Fruit fly (Drosophila melanogaster) whole organism, embryonic: ENCODE measurements around the gene CG12347.

Experiments
- Adf1 ChIP-seq: fragments of 200-800 bp; sonication (Bioruptor generic); IDR thresholded peaks from 2 replicates; pipeline ENCODE4 v1.3.6; 2022; ENCODE audit warnings: missing biosample characterization, missing genetic modification characterization
- CG1024 ChIP-seq: fragments of 200-800 bp; sonication (Bioruptor generic); IDR thresholded peaks from 2 replicates; pipeline ENCODE4 v1.3.6; 2022; ENCODE audit warnings: missing biosample characterization, missing genetic modification characterization
- CG10274 ChIP-seq: fragments of 200-800 bp; sonication (Bioruptor generic); optimal IDR thresholded peaks from 3 replicates; lab custom pipeline; 2017; ENCODE audit warnings: missing biosample characterization, mild to moderate bottlenecking, missing genetic modification characterization
- CG11504 ChIP-seq: fragments of 200-800 bp; sonication (Bioruptor generic); optimal IDR thresholded peaks from 3 replicates; lab custom pipeline; 2019; ENCODE audit warnings: missing biosample characterization, mild to moderate bottlenecking, missing genetic modification characterization, moderate library complexity
- CG17328 ChIP-seq: fragments of 200-800 bp; sonication (Bioruptor generic); IDR thresholded peaks from 2 replicates; pipeline ENCODE4 v1.3.6; 2022; ENCODE audit warnings: missing biosample characterization, missing genetic modification characterization
- CG17385 ChIP-seq: fragments of 200-800 bp; sonication (Bioruptor generic); optimal IDR thresholded peaks from 3 replicates; lab custom pipeline; 2018; ENCODE audit warnings: missing biosample characterization, mild to moderate bottlenecking, missing genetic modification characterization
- CG18011 ChIP-seq: fragments of 200-800 bp; sonication (Bioruptor generic); optimal IDR thresholded peaks from 2 replicates; lab custom pipeline; 2017; ENCODE audit warnings: missing biosample characterization, missing genetic modification characterization, mild to moderate bottlenecking, moderate library complexity, missing genotype
- CG18262 ChIP-seq: fragments of 200-800 bp; optimal IDR thresholded peaks from 3 replicates; lab custom pipeline; 2019; ENCODE audit warnings: missing biosample characterization, mild to moderate bottlenecking, missing genetic modification characterization, moderate library complexity
- CG2129 ChIP-seq: fragments of 200-800 bp; sonication (Bioruptor generic); IDR thresholded peaks from 2 replicates; pipeline ENCODE4 v1.3.6; 2022; ENCODE audit warnings: missing biosample characterization, missing genetic modification characterization; ENCODE audit not compliant: partially characterized antibody
- CG31388 ChIP-seq: fragments of 200-800 bp; sonication (Bioruptor generic); optimal IDR thresholded peaks from 2 replicates; lab custom pipeline; 2016; ENCODE audit warnings: missing biosample characterization, missing genetic modification characterization
- CG33213 ChIP-seq: fragments of 200-800 bp; sonication (Bioruptor generic); optimal IDR thresholded peaks from 3 replicates; lab custom pipeline; 2016; ENCODE audit warnings: missing biosample characterization, missing genetic modification characterization
- CG3407 ChIP-seq: fragments of 200-800 bp; sonication (Bioruptor generic); optimal IDR thresholded peaks from 2 replicates; lab custom pipeline; 2018; ENCODE audit warnings: missing biosample characterization, mild to moderate bottlenecking, missing genetic modification characterization
- CG43689 ChIP-seq: fragments of 200-800 bp; sonication (Bioruptor generic); IDR thresholded peaks from 2 replicates; pipeline ENCODE4 v1.3.6; 2022; ENCODE audit warnings: missing biosample characterization, missing genetic modification characterization
- CG4617 ChIP-seq: fragments of 200-800 bp; sonication (Bioruptor generic); optimal IDR thresholded peaks from 3 replicates; lab custom pipeline; 2016; ENCODE audit warnings: missing biosample characterization, missing genetic modification characterization, borderline replicate concordance
- CG4854 ChIP-seq: fragments of 200-800 bp; sonication (Bioruptor generic); optimal IDR thresholded peaks from 2 replicates; lab custom pipeline; 2016; ENCODE audit warnings: missing biosample characterization, missing genetic modification characterization, inconsistent platforms
- CG6254 ChIP-seq: fragments of 200-800 bp; sonication (Bioruptor generic); optimal IDR thresholded peaks from 3 replicates; lab custom pipeline; 2017; ENCODE audit warnings: mild to moderate bottlenecking, missing biosample characterization, missing genetic modification reagents, missing genetic modification characterization
- CG8089 ChIP-seq: fragments of 200-800 bp; sonication (Bioruptor generic); optimal IDR thresholded peaks from 3 replicates; lab custom pipeline; 2016; ENCODE audit warnings: missing biosample characterization, missing genetic modification characterization
- CG8281 ChIP-seq: fragments of 200-800 bp; sonication (Bioruptor generic); optimal IDR thresholded peaks from 2 replicates; lab custom pipeline; 2018; ENCODE audit warnings: missing biosample characterization, mild to moderate bottlenecking, missing genetic modification characterization, moderate library complexity
- Deaf1 ChIP-seq: fragments of 200-800 bp; optimal IDR thresholded peaks from 3 replicates; lab custom pipeline; 2019; ENCODE audit warnings: missing biosample characterization, mild to moderate bottlenecking, missing genetic modification characterization, moderate library complexity
- Dfd ChIP-seq, 2 experiments: fragments of >200 bp; optimal IDR thresholded peaks; 2 replicates each; lab custom pipeline; 2017; ENCODE audit warnings: missing biosample characterization in 2 of 2, missing genetic modification characterization in 2 of 2
- Doc2 ChIP-seq: fragments of 200-800 bp; sonication (Bioruptor generic); IDR thresholded peaks from 2 replicates; pipeline ENCODE4 v1.3.6; 2022; ENCODE audit warnings: missing biosample characterization, missing genetic modification characterization
- Drgx ChIP-seq: fragments of 200-800 bp; sonication (Bioruptor generic); IDR thresholded peaks from 2 replicates; pipeline ENCODE4 v1.3.6; 2022; ENCODE audit warnings: missing biosample characterization, missing genetic modification characterization
- Ets65A ChIP-seq: fragments of 200-800 bp; sonication (Bioruptor generic); peaks from one replicate; lab custom pipeline; 2016; ENCODE audit warnings: missing biosample characterization, missing genetic modification characterization
- H2.0 ChIP-seq: fragments of 200-800 bp; sonication (Bioruptor generic); IDR thresholded peaks from 2 replicates; pipeline ENCODE4 v1.3.6; 2022; ENCODE audit warnings: missing biosample characterization, missing genetic modification characterization
- Hr39 ChIP-seq: fragments of >200 bp; optimal IDR thresholded peaks from 2 replicates; lab custom pipeline; 2017
- MTF-1 ChIP-seq: fragments of 200-800 bp; sonication (Bioruptor generic); optimal IDR thresholded peaks from 2 replicates; lab custom pipeline; 2018; ENCODE audit warnings: missing biosample characterization, mild to moderate bottlenecking, missing genetic modification characterization, borderline replicate concordance
- Optix ChIP-seq: fragments of 200-800 bp; sonication (Bioruptor generic); IDR thresholded peaks from 3 replicates; pipeline ENCODE4 v1.3.6; 2022; ENCODE audit warnings: missing biosample characterization, missing genetic modification characterization
- Poxn ChIP-seq: fragments of 200-800 bp; sonication (Bioruptor generic); IDR thresholded peaks from 2 replicates; pipeline ENCODE4 v1.3.6; 2022; ENCODE audit warnings: missing biosample characterization, missing genetic modification characterization
- Ptx1 ChIP-seq: fragments of 200-800 bp; sonication (Bioruptor generic); IDR thresholded peaks from 2 replicates; pipeline ENCODE4 v1.3.6; 2022; ENCODE audit warnings: missing biosample characterization, missing genetic modification characterization
- Rfx ChIP-seq: fragments of 200-800 bp; sonication (Bioruptor generic); IDR thresholded peaks from 2 replicates; pipeline ENCODE4 v1.3.6; 2022; ENCODE audit warnings: missing biosample characterization, missing genetic modification characterization
- Side ChIP-seq: fragments of 200-800 bp; sonication (Bioruptor generic); optimal IDR thresholded peaks from 2 replicates; lab custom pipeline; 2016; ENCODE audit warnings: missing biosample characterization, missing genetic modification characterization
- Sin3A ChIP-seq: fragments of >200 bp; optimal IDR thresholded peaks from 2 replicates; lab custom pipeline; 2018
- Trl ChIP-seq, 3 experiments: fragments of >200 bp in 2 of 3; fragments of 200-800 bp in 1 of 3; sonication (Bioruptor generic) in 1 of 3; optimal IDR thresholded peaks; 2 replicates in 1 of 3; 3 replicates in 2 of 3; lab custom pipeline; 2016 to 2017; ENCODE audit warnings: missing biosample characterization in 1 of 3, missing genetic modification characterization in 1 of 3
- ab ChIP-seq: fragments of 200-800 bp; sonication (Bioruptor generic); optimal IDR thresholded peaks from 2 replicates; lab custom pipeline; 2016; ENCODE audit warnings: missing biosample characterization, missing genetic modification characterization
- ara ChIP-seq: fragments of 200-800 bp; sonication (Bioruptor generic); IDR thresholded peaks from 2 replicates; pipeline ENCODE4 v1.3.6; 2022; ENCODE audit warnings: missing biosample characterization, missing genetic modification characterization
- bcd ChIP-seq: fragments of 200-800 bp; sonication (Bioruptor generic); optimal IDR thresholded peaks from 2 replicates; lab custom pipeline; 2017; ENCODE audit warnings: missing biosample characterization, mild to moderate bottlenecking, missing genetic modification characterization
- cas ChIP-seq: fragments of 200-800 bp; sonication (Bioruptor generic); IDR thresholded peaks from 2 replicates; pipeline ENCODE4 v1.3.6; 2022; ENCODE audit warnings: missing biosample characterization, missing genetic modification characterization
- caup ChIP-seq: fragments of 200-800 bp; sonication (Bioruptor generic); optimal IDR thresholded peaks from 3 replicates; lab custom pipeline; 2017; ENCODE audit warnings: missing biosample characterization, mild to moderate bottlenecking, missing genetic modification characterization, moderate library complexity; ENCODE audit not compliant: severe bottlenecking
- disco-r ChIP-seq: fragments of 200-800 bp; sonication (Bioruptor generic); optimal IDR thresholded peaks from 2 replicates; lab custom pipeline; 2016; ENCODE audit warnings: missing biosample characterization, missing genetic modification characterization
- dmrt11E ChIP-seq: fragments of 200-800 bp; sonication (Bioruptor generic); optimal IDR thresholded peaks from 3 replicates; lab custom pipeline; 2018; ENCODE audit warnings: missing biosample characterization, mild to moderate bottlenecking, missing genetic modification characterization, moderate library complexity
- ham ChIP-seq: fragments of 200-800 bp; sonication (Bioruptor generic); IDR thresholded peaks from 2 replicates; pipeline ENCODE4 v1.3.6; 2022; ENCODE audit warnings: missing biosample characterization, missing genetic modification characterization
- inv ChIP-seq: fragments of 200-800 bp; sonication (Bioruptor generic); IDR thresholded peaks from 2 replicates; pipeline ENCODE4 v1.3.6; 2022; ENCODE audit warnings: missing biosample characterization, missing genetic modification characterization; ENCODE audit not compliant: partially characterized antibody
- nmo ChIP-seq: fragments of 200-800 bp; sonication (Bioruptor generic); optimal IDR thresholded peaks from 2 replicates; lab custom pipeline; 2018; ENCODE audit warnings: missing biosample characterization, mild to moderate bottlenecking, missing genetic modification characterization, moderate library complexity
- pita ChIP-seq: fragments of 200-800 bp; sonication (Bioruptor generic); optimal IDR thresholded peaks from 2 replicates; lab custom pipeline; 2017; ENCODE audit warnings: missing biosample characterization, mild to moderate bottlenecking, missing genetic modification characterization
- pnt ChIP-seq: fragments of 200-800 bp; sonication (Bioruptor generic); optimal IDR thresholded peaks from 3 replicates; lab custom pipeline; 2016; ENCODE audit warnings: missing biosample characterization, missing genetic modification characterization
- pum ChIP-seq: fragments of 200-800 bp; sonication (Bioruptor generic); optimal IDR thresholded peaks from 2 replicates; lab custom pipeline; 2016; ENCODE audit warnings: missing biosample characterization, missing genetic modification characterization
- run ChIP-seq: fragments of 200-800 bp; sonication (Bioruptor generic); optimal IDR thresholded peaks from 3 replicates; lab custom pipeline; 2018; ENCODE audit warnings: missing biosample characterization, mild to moderate bottlenecking, missing genetic modification characterization
- sens-2 ChIP-seq: fragments of 200-800 bp; sonication (Bioruptor generic); IDR thresholded peaks from 2 replicates; pipeline ENCODE4 v1.3.6; 2022; ENCODE audit warnings: missing biosample characterization, missing genetic modification characterization
- sim ChIP-seq: fragments of 200-800 bp; sonication (Bioruptor generic); IDR thresholded peaks from 2 replicates; pipeline ENCODE4 v1.3.6; 2022; ENCODE audit warnings: missing biosample characterization, missing genetic modification characterization
- sima ChIP-seq: fragments of 200-800 bp; sonication (Bioruptor generic); optimal IDR thresholded peaks from 2 replicates; lab custom pipeline; 2016; ENCODE audit warnings: missing biosample characterization, missing genetic modification characterization
- ttk ChIP-seq: fragments of 200-800 bp; sonication (Bioruptor generic); IDR thresholded peaks from 2 replicates; pipeline ENCODE4 v2.1.2; 2022; ENCODE audit warnings: missing biosample characterization, missing genetic modification characterization
- twi ChIP-seq: fragments of 200-800 bp; optimal IDR thresholded peaks from 2 replicates; lab custom pipeline; 2019; ENCODE audit warnings: missing biosample characterization, mild to moderate bottlenecking, missing genetic modification characterization, moderate library complexity
- vvl ChIP-seq: fragments of 200-800 bp; sonication (Bioruptor generic); IDR thresholded peaks from 2 replicates; pipeline ENCODE4 v1.3.6; 2022; ENCODE audit warnings: missing biosample characterization, missing genetic modification characterization

The CG12347 gene

dm6 chr3R:17955737-17956136 is 49.5 kb downstream of the CG12347 start (continued):
- peak; percentile 65 for TF ChIP-seq Ptx1 (GFP tag; lab: Robert Waterston, UW)
- TF ChIP-seq run (tag; lab: Kevin White, UChicago), result no peak
- no peak for TF ChIP-seq pnt (GFP tag; lab: Kevin White, UChicago)
- peak; percentile 52 for TF ChIP-seq dmrt11E (tag; lab: Kevin White, UChicago)
- peak; percentile 43 for TF ChIP-seq caup (GFP tag; lab: Kevin White, UChicago)
- no peak for TF ChIP-seq Side (GFP tag; lab: Kevin White, UChicago)
- peak; percentile 43 for TF ChIP-seq CG18262 (tag; lab: Kevin White, UChicago)
- peak; percentile 70 for TF ChIP-seq CG11504
- no peak for TF ChIP-seq CG4617
- TF ChIP-seq twi (tag; lab: Kevin White, UChicago), result no peak
- TF ChIP-seq Poxn (GFP tag; lab: Robert Waterston, UW), result no peak
- no peak for TF ChIP-seq inv (GFP tag; lab: Robert Waterston, UW)
- no peak for TF ChIP-seq ab (GFP tag; lab: Kevin White, UChicago)
- TF ChIP-seq CG10274, result no peak
- no peak for TF ChIP-seq ham (GFP tag; lab: Robert Waterston, UW)
- no peak for TF ChIP-seq sim (GFP tag; lab: Robert Waterston, UW)
- no peak for TF ChIP-seq sens-2 (GFP tag; lab: Robert Waterston, UW)
- TF ChIP-seq CG3407, result peak; percentile 5
- TF ChIP-seq CG6254, result peak; percentile 22
- no peak for TF ChIP-seq MTF-1 (GFP tag; lab: Kevin White, UChicago)
- peak; percentile 30; the same call in 1 of the 2 replicates for TF ChIP-seq Rfx
- peak; percentile 46 for TF ChIP-seq Ets65A (GFP tag; lab: Kevin White, UChicago)
- peak; percentile 44; the same call in 1 of the 2 replicates for TF ChIP-seq ara
- TF ChIP-seq CG17385 (GFP tag; lab: Kevin White, UChicago), result peak; percentile 37
- TF ChIP-seq Optix (GFP tag; lab: Robert Waterston, UW), result no peak
- TF ChIP-seq disco-r, result no peak
- peak; percentile 40 for TF ChIP-seq nmo
- TF ChIP-seq Deaf1 (tag; lab: Kevin White, UChicago), result no peak
- TF ChIP-seq Doc2, result no peak
- TF ChIP-seq Trl (optimal IDR thresholded peaks at IDR 0.05; lab: Kevin White, UChicago), result no peak
- no peak for TF ChIP-seq Trl (GFP tag; optimal IDR thresholded peaks at IDR 0.05; lab: Kevin White, UChicago)
- no peak for TF ChIP-seq pita
- TF ChIP-seq Drgx (GFP tag; lab: Robert Waterston, UW), result peak; percentile 58
- TF ChIP-seq CG43689 (GFP tag; lab: Robert Waterston, UW), result no peak
- no peak for TF ChIP-seq CG8089
- TF ChIP-seq Sin3A, result no peak
- TF ChIP-seq bcd (GFP tag; lab: Kevin White, UChicago), result peak; percentile 48
- TF ChIP-seq CG18011 (GFP tag; lab: Kevin White, UChicago), result no peak
- TF ChIP-seq CG8281 (tag; lab: Kevin White, UChicago), result no peak
- no peak for TF ChIP-seq H2.0 (GFP tag; lab: Robert Waterston, UW)
- TF ChIP-seq sima, result no peak
- TF ChIP-seq vvl, result peak; percentile 48; the same call in 1 of the 2 replicates
- TF ChIP-seq CG4854 (GFP tag; lab: Kevin White, UChicago), result no peak
- TF ChIP-seq CG33213, result no peak
- no peak for TF ChIP-seq pum (GFP tag; lab: Kevin White, UChicago)
- no peak for TF ChIP-seq CG31388 (GFP tag; lab: Kevin White, UChicago)
- TF ChIP-seq CG1024 (GFP tag; lab: Robert Waterston, UW), result no peak
- TF ChIP-seq ttk (GFP tag; lab: Robert Waterston, UW), result no peak
- no peak for TF ChIP-seq CG2129 (GFP tag; lab: Robert Waterston, UW)
- no peak for TF ChIP-seq cas (GFP tag; lab: Robert Waterston, UW)
- no peak for TF ChIP-seq Adf1 (GFP tag; lab: Robert Waterston, UW)
- TF ChIP-seq Hr39 (lab: Kevin White, UChicago), result no peak
- TF ChIP-seq Dfd (GFP tag; optimal IDR thresholded peaks at IDR 0.05; lab: Kevin White, UChicago), result no peak
- 0 out of 2 replicates have a peak, but pooled peaks have one; percentile 45 for TF ChIP-seq CG17328 (GFP tag; lab: Robert Waterston, UW)
